Fruit fly (Drosophila melanogaster) whole organism, embryonic: ENCODE results near the gene Pde6.

Source experiments
- CG1024 ChIP-seq: fragments of 200-800 bp; sonication (Bioruptor generic); IDR thresholded peaks from 2 replicates; pipeline ENCODE4 v1.3.6; 2022; ENCODE audit warnings: missing biosample characterization, missing genetic modification characterization
- CG10366 ChIP-seq: fragments of 200-800 bp; sonication (Bioruptor generic); IDR thresholded peaks from 2 replicates; pipeline ENCODE4 v1.3.6; 2022; ENCODE audit warnings: missing biosample characterization, missing genetic modification characterization
- CG10565 ChIP-seq: fragments of 200-800 bp; sonication (Bioruptor generic); optimal IDR thresholded peaks from 3 replicates; lab custom pipeline; 2016; ENCODE audit warnings: missing biosample characterization, mild to moderate bottlenecking, missing genetic modification characterization
- CG11560 ChIP-seq: fragments of 200-800 bp; sonication (Bioruptor generic); IDR thresholded peaks from 3 replicates; pipeline ENCODE4 v1.3.6; 2022; ENCODE audit warnings: missing biosample characterization, missing genetic modification characterization
- CG12299 ChIP-seq: fragments of 200-800 bp; sonication (Bioruptor generic); optimal IDR thresholded peaks from 2 replicates; lab custom pipeline; 2018; ENCODE audit warnings: missing biosample characterization, mild to moderate bottlenecking, missing genetic modification characterization
- CG16815 ChIP-seq: fragments of 200-800 bp; sonication (Bioruptor generic); optimal IDR thresholded peaks from 3 replicates; lab custom pipeline; 2017; ENCODE audit warnings: missing biosample characterization, mild to moderate bottlenecking, missing genetic modification characterization
- CG17568 ChIP-seq: fragments of 200-800 bp; sonication (Bioruptor generic); optimal IDR thresholded peaks from 2 replicates; lab custom pipeline; 2018; ENCODE audit warnings: missing biosample characterization, mild to moderate bottlenecking, missing genetic modification characterization, moderate library complexity
- CG17912 ChIP-seq: fragments of 200-800 bp; sonication (Bioruptor generic); optimal IDR thresholded peaks from 2 replicates; lab custom pipeline; 2018; ENCODE audit warnings: missing biosample characterization, mild to moderate bottlenecking, missing genetic modification characterization
- CG18599 ChIP-seq: fragments of 200-800 bp; sonication (Bioruptor generic); optimal IDR thresholded peaks from 3 replicates; lab custom pipeline; 2017; ENCODE audit warnings: missing biosample characterization, missing genetic modification characterization, mild to moderate bottlenecking, moderate library complexity, missing genetic modification reagents
- CG2875 ChIP-seq: fragments of 200-800 bp; sonication (Bioruptor generic); optimal IDR thresholded peaks from 2 replicates; lab custom pipeline; 2017; ENCODE audit warnings: missing biosample characterization, mild to moderate bottlenecking, missing genetic modification characterization, missing genetic modification reagents
- CG30403 ChIP-seq: fragments of 200-800 bp; sonication (Bioruptor generic); optimal IDR thresholded peaks from 3 replicates; lab custom pipeline; 2016; ENCODE audit warnings: missing biosample characterization, missing genetic modification characterization
- CG3163 ChIP-seq: fragments of 200-800 bp; sonication (Bioruptor generic); optimal IDR thresholded peaks from 3 replicates; lab custom pipeline; 2016; ENCODE audit warnings: missing biosample characterization, missing genetic modification characterization
- CG3407 ChIP-seq: fragments of 200-800 bp; sonication (Bioruptor generic); optimal IDR thresholded peaks from 2 replicates; lab custom pipeline; 2018; ENCODE audit warnings: missing biosample characterization, mild to moderate bottlenecking, missing genetic modification characterization
- CG4730 ChIP-seq: fragments of 200-800 bp; sonication (Bioruptor generic); IDR thresholded peaks from 2 replicates; pipeline ENCODE4 v1.3.6; 2022; ENCODE audit warnings: missing biosample characterization, missing genetic modification characterization
- CG7745 ChIP-seq: fragments of 200-800 bp; sonication (Bioruptor generic); optimal IDR thresholded peaks from 2 replicates; lab custom pipeline; 2018; ENCODE audit warnings: missing biosample characterization, mild to moderate bottlenecking, missing genetic modification characterization, moderate library complexity
- CG8359 ChIP-seq: fragments of 200-800 bp; sonication (Bioruptor generic); optimal IDR thresholded peaks from 2 replicates; lab custom pipeline; 2017; ENCODE audit warnings: missing biosample characterization, mild to moderate bottlenecking, missing genetic modification characterization, borderline replicate concordance
- CG9817 ChIP-seq: fragments of 200-800 bp; sonication (Bioruptor generic); optimal IDR thresholded peaks from 2 replicates; lab custom pipeline; 2018; ENCODE audit warnings: missing biosample characterization, mild to moderate bottlenecking, missing genetic modification characterization, moderate library complexity
- CG9876 ChIP-seq: fragments of 200-800 bp; sonication (Bioruptor generic); optimal IDR thresholded peaks from 2 replicates; lab custom pipeline; 2016; ENCODE audit warnings: missing biosample characterization, missing genetic modification characterization
- CkIIα-i1 ChIP-seq: fragments of 200-800 bp; sonication (Bioruptor generic); IDR thresholded peaks from 2 replicates; pipeline ENCODE4 v1.3.6; 2022; ENCODE audit warnings: missing biosample characterization, missing genetic modification characterization
- D19B ChIP-seq: fragments of 200-800 bp; sonication (Bioruptor generic); optimal IDR thresholded peaks from 2 replicates; lab custom pipeline; 2017; ENCODE audit warnings: missing biosample characterization, mild to moderate bottlenecking, missing genetic modification characterization
- Dad ChIP-seq: fragments of 200-800 bp; sonication (Bioruptor generic); optimal IDR thresholded peaks from 3 replicates; lab custom pipeline; 2016; ENCODE audit warnings: missing biosample characterization, missing genetic modification characterization
- Dek ChIP-seq: fragments of 200-800 bp; sonication (Bioruptor generic); optimal IDR thresholded peaks from 3 replicates; lab custom pipeline; 2019; ENCODE audit warnings: missing biosample characterization, mild to moderate bottlenecking, missing genetic modification characterization, moderate library complexity
- Dip3 ChIP-seq: fragments of 200-800 bp; sonication (Bioruptor generic); optimal IDR thresholded peaks from 3 replicates; lab custom pipeline; 2016; ENCODE audit warnings: missing biosample characterization, missing genetic modification characterization
- Doc2 ChIP-seq: fragments of 200-800 bp; sonication (Bioruptor generic); IDR thresholded peaks from 2 replicates; pipeline ENCODE4 v1.3.6; 2022; ENCODE audit warnings: missing biosample characterization, missing genetic modification characterization
- Dp ChIP-seq: fragments of 200-800 bp; sonication (Bioruptor generic); optimal IDR thresholded peaks from 2 replicates; lab custom pipeline; 2018; ENCODE audit warnings: missing biosample characterization, mild to moderate bottlenecking, missing genetic modification characterization, moderate library complexity
- Drgx ChIP-seq: fragments of 200-800 bp; sonication (Bioruptor generic); IDR thresholded peaks from 2 replicates; pipeline ENCODE4 v1.3.6; 2022; ENCODE audit warnings: missing biosample characterization, missing genetic modification characterization
- HLHmδ ChIP-seq: fragments of 200-800 bp; sonication (Bioruptor generic); optimal IDR thresholded peaks from 2 replicates; lab custom pipeline; 2018; ENCODE audit warnings: missing biosample characterization, mild to moderate bottlenecking, missing genetic modification characterization, moderate library complexity
- Hr39 ChIP-seq: fragments of >200 bp; optimal IDR thresholded peaks from 2 replicates; lab custom pipeline; 2017
- Hr78 ChIP-seq, 2 experiments: fragments of 200-800 bp in 1 of 2; fragments of >200 bp in 1 of 2; sonication (Bioruptor generic) in 1 of 2; optimal IDR thresholded peaks; 2 replicates each; lab custom pipeline; 2017 to 2019; ENCODE audit warnings: missing biosample characterization in 2 of 2, missing genetic modification characterization in 2 of 2, mild to moderate bottlenecking in 1 of 2, moderate library complexity in 1 of 2
- Lpt ChIP-seq: fragments of >200 bp; optimal IDR thresholded peaks from 2 replicates; lab custom pipeline; 2018; ENCODE audit warnings: missing biosample characterization, missing genetic modification characterization
- MESR4 ChIP-seq: fragments of 200-800 bp; sonication (Bioruptor generic); optimal IDR thresholded peaks from 2 replicates; lab custom pipeline; 2018; ENCODE audit warnings: missing biosample characterization, mild to moderate bottlenecking, missing genetic modification characterization, moderate library complexity
- NC2α ChIP-seq: fragments of 200-800 bp; sonication (Bioruptor generic); optimal IDR thresholded peaks from 2 replicates; lab custom pipeline; 2016; ENCODE audit warnings: missing biosample characterization, missing genetic modification characterization
- Xrp1 ChIP-seq: fragments of 200-800 bp; sonication (Bioruptor generic); IDR thresholded peaks from 2 replicates; pipeline ENCODE4 v1.3.6; 2022; ENCODE audit warnings: missing biosample characterization, missing genetic modification characterization
- aop ChIP-seq: fragments of 200-800 bp; sonication (Bioruptor generic); IDR thresholded peaks from 2 replicates; pipeline ENCODE4 v1.3.6; 2022; ENCODE audit warnings: missing biosample characterization, missing genetic modification characterization
- bab2 ChIP-seq: fragments of 200-800 bp; sonication (Bioruptor generic); optimal IDR thresholded peaks from 2 replicates; lab custom pipeline; 2016; ENCODE audit warnings: missing biosample characterization, missing genetic modification characterization
- cad ChIP-seq: fragments of >200 bp; optimal IDR thresholded peaks from 2 replicates; lab custom pipeline; 2017; ENCODE audit warnings: missing biosample characterization, missing genetic modification characterization
- dan ChIP-seq: fragments of 200-800 bp; sonication (Bioruptor generic); IDR thresholded peaks from 2 replicates; pipeline ENCODE4 v1.3.6; 2022; ENCODE audit warnings: missing biosample characterization, missing genetic modification characterization
- dysf ChIP-seq: fragments of 200-800 bp; sonication (Bioruptor generic); IDR thresholded peaks from 3 replicates; pipeline ENCODE4 v1.3.6; 2022; ENCODE audit warnings: missing biosample characterization, missing genetic modification characterization
- en ChIP-seq: fragments of 200-800 bp; sonication (Bioruptor generic); optimal IDR thresholded peaks from 2 replicates; lab custom pipeline; 2016; ENCODE audit warnings: missing biosample characterization, missing genetic modification characterization
- exex ChIP-seq: fragments of 200-800 bp; sonication (Bioruptor generic); optimal IDR thresholded peaks from 4 replicates; lab custom pipeline; 2018; ENCODE audit warnings: missing biosample characterization, mild to moderate bottlenecking, missing genetic modification characterization, moderate library complexity
- fd3F ChIP-seq: fragments of 200-800 bp; sonication (Bioruptor generic); optimal IDR thresholded peaks from 2 replicates; lab custom pipeline; 2018; ENCODE audit warnings: missing biosample characterization, mild to moderate bottlenecking, missing genetic modification characterization, moderate library complexity
- h ChIP-seq: fragments of >200 bp; optimal IDR thresholded peaks from 2 replicates; lab custom pipeline; 2017
- hth ChIP-seq: fragments of >200 bp; optimal IDR thresholded peaks from 2 replicates; lab custom pipeline; 2017; ENCODE audit warnings: inconsistent platforms
- ind ChIP-seq: fragments of 200-800 bp; sonication (Bioruptor generic); optimal IDR thresholded peaks from 3 replicates; lab custom pipeline; 2016; ENCODE audit warnings: missing biosample characterization, missing genetic modification characterization
- kni ChIP-seq: fragments of 200-800 bp; sonication (Bioruptor generic); optimal IDR thresholded peaks from 3 replicates; lab custom pipeline; 2017; ENCODE audit warnings: mild to moderate bottlenecking, missing biosample characterization, missing genetic modification reagents, missing genetic modification characterization
- p53 ChIP-seq: fragments of 200-800 bp; sonication (Bioruptor generic); optimal IDR thresholded peaks from 2 replicates; lab custom pipeline; 2016; ENCODE audit warnings: missing biosample characterization, missing genetic modification characterization
- peb ChIP-seq: fragments of 200-800 bp; sonication (Bioruptor generic); IDR thresholded peaks from 2 replicates; pipeline ENCODE4 v1.3.6; 2022; ENCODE audit warnings: missing biosample characterization, missing genetic modification characterization
- salm ChIP-seq: fragments of 200-800 bp; sonication (Bioruptor generic); optimal IDR thresholded peaks from 2 replicates; lab custom pipeline; 2018; ENCODE audit warnings: missing biosample characterization, mild to moderate bottlenecking, missing genetic modification characterization
- scrt ChIP-seq: fragments of 200-800 bp; sonication (Bioruptor generic); optimal IDR thresholded peaks from 2 replicates; lab custom pipeline; 2018; ENCODE audit warnings: missing biosample characterization, mild to moderate bottlenecking, missing genetic modification characterization, moderate library complexity
- slou ChIP-seq: fragments of 200-800 bp; sonication (Bioruptor generic); optimal IDR thresholded peaks from 3 replicates; lab custom pipeline; 2016; ENCODE audit warnings: missing biosample characterization, missing genetic modification characterization
- tap ChIP-seq: fragments of 200-800 bp; optimal IDR thresholded peaks from 3 replicates; lab custom pipeline; 2019; ENCODE audit warnings: missing biosample characterization, mild to moderate bottlenecking, missing genetic modification characterization, moderate library complexity
- vvl ChIP-seq: fragments of 200-800 bp; sonication (Bioruptor generic); IDR thresholded peaks from 2 replicates; pipeline ENCODE4 v1.3.6; 2022; ENCODE audit warnings: missing biosample characterization, missing genetic modification characterization
- zen2 ChIP-seq: fragments of 200-800 bp; sonication (Bioruptor generic); IDR thresholded peaks from 3 replicates; pipeline ENCODE4 v1.3.6; 2022; ENCODE audit warnings: missing biosample characterization, missing genetic modification characterization; ENCODE audit not compliant: partially characterized antibody

The Pde6 gene

DNA sequence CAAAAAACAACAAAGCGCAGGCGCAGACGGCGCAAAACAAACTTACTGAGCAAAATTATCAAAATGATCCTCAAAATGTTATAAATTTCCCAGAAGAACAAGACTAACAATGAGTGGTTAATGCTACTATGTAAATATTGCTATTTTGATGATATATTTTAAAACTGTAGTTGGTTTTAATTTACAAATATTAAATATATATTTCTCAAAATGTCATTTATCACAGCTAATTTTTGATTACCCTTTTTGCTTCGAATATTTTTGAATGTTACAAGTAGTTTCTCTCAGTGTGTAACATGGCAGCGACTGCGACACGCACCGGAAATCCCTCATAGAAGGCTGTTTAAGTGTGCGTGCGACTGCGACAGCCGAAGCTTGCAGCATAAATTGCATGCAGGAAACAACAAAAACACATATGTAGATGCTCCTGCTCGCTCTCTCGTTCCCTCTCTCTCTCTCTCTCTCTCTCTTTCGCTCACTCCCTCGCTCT lies 39.9 kb upstream of the Pde6 start (continued):
- no peak for TF ChIP-seq CG16815 (GFP tag; lab: Kevin White, UChicago)
- no peak for TF ChIP-seq D19B
- no peak for TF ChIP-seq CG11560 (tag; lab: Robert Waterston, UW)
- no peak for TF ChIP-seq CkIIα-i1 (GFP tag; lab: Robert Waterston, UW)
- TF ChIP-seq zen2 (GFP tag; lab: Robert Waterston, UW): no peak
- TF ChIP-seq Doc2 (GFP tag; lab: Robert Waterston, UW): no peak
- TF ChIP-seq CG9876: no peak
- TF ChIP-seq dan (GFP tag; lab: Robert Waterston, UW): no peak
- no peak for TF ChIP-seq CG17568
- no peak for TF ChIP-seq CG3163 (GFP tag; lab: Kevin White, UChicago)
- TF ChIP-seq CG1024 (GFP tag; lab: Robert Waterston, UW): no peak
- TF ChIP-seq salm (tag; lab: Kevin White, UChicago): no peak
- no peak for TF ChIP-seq en (GFP tag; lab: Kevin White, UChicago)
- TF ChIP-seq exex (tag; lab: Kevin White, UChicago): no peak
- no peak for TF ChIP-seq NC2α (GFP tag; lab: Kevin White, UChicago)
- TF ChIP-seq Lpt (GFP tag; lab: Kevin White, UChicago): no peak
- TF ChIP-seq Dad (GFP tag; lab: Kevin White, UChicago): no peak
- TF ChIP-seq cad: no peak
- TF ChIP-seq CG30403: peak; percentile 36
- no peak for TF ChIP-seq CG10565 (GFP tag; lab: Kevin White, UChicago)
- no peak for TF ChIP-seq Dek
- no peak for TF ChIP-seq aop (GFP tag; lab: Robert Waterston, UW)
- TF ChIP-seq CG4730 (GFP tag; lab: Robert Waterston, UW): no peak
- no peak for TF ChIP-seq h
- TF ChIP-seq kni: no peak
- TF ChIP-seq CG7745 (tag; lab: Kevin White, UChicago): no peak
- TF ChIP-seq scrt (GFP tag; lab: Kevin White, UChicago): no peak
- TF ChIP-seq ind (GFP tag; lab: Kevin White, UChicago): no peak
- peak; percentile 47; the same call in 1 of the 2 replicates for TF ChIP-seq vvl (GFP tag; lab: Robert Waterston, UW)
- TF ChIP-seq Hr39 (lab: Kevin White, UChicago): no peak
- TF ChIP-seq hth (lab: Kevin White, UChicago): no peak
- no peak for TF ChIP-seq bab2 (GFP tag; lab: Kevin White, UChicago)
- no peak for TF ChIP-seq p53
- TF ChIP-seq peb (GFP tag; lab: Robert Waterston, UW): no peak
- no peak for TF ChIP-seq CG17912 (GFP tag; lab: Kevin White, UChicago)
- TF ChIP-seq CG18599: peak; percentile 12
- no peak for TF ChIP-seq Drgx (GFP tag; lab: Robert Waterston, UW)
- TF ChIP-seq CG8359 (GFP tag; lab: Kevin White, UChicago): no peak
- TF ChIP-seq Dp: no peak
- no peak for TF ChIP-seq MESR4 (GFP tag; lab: Kevin White, UChicago)
- TF ChIP-seq tap (tag; lab: Kevin White, UChicago): no peak
- TF ChIP-seq CG2875 (GFP tag; lab: Kevin White, UChicago): peak; percentile 1
- TF ChIP-seq Hr78 (GFP tag; optimal IDR thresholded peaks at IDR 0.05; lab: Kevin White, UChicago): peak in 1 of 2 experiments; percentile 1
- peak; percentile 8 for TF ChIP-seq CG3407 (GFP tag; lab: Kevin White, UChicago)
- no peak for TF ChIP-seq fd3F (GFP tag; lab: Kevin White, UChicago)
- no peak for TF ChIP-seq CG12299
- no peak for TF ChIP-seq CG10366 (GFP tag; lab: Robert Waterston, UW)
- TF ChIP-seq HLHmδ (GFP tag; lab: Kevin White, UChicago): peak; percentile 35
- TF ChIP-seq slou (GFP tag; lab: Kevin White, UChicago): no peak
- TF ChIP-seq dysf (GFP tag; lab: Robert Waterston, UW): peak; percentile 38; the same call in 2 of the 3 replicates
- TF ChIP-seq CG9817: no peak
- TF ChIP-seq Dip3: no peak
- TF ChIP-seq Xrp1: peak; percentile 67
